Worm (Caenorhabditis elegans) whole organism, young adult: ENCODE data around the gene dars-2.
A peak's percentile ranks its signal among the peaks of the same experiment; 100 is the strongest.

Experiments used
- B0261.1 ChIP-seq: sonication (generic microtip); optimal IDR thresholded peaks from 2 replicates; lab custom pipeline; 2016; ENCODE audit warnings: mild to moderate bottlenecking, missing genetic modification characterization, moderate library complexity, missing compliant biosample characterization
- B0336.3 ChIP-seq: fragments of 200-800 bp; sonication (Bioruptor generic); IDR thresholded peaks from 2 replicates; pipeline ENCODE4 v1.3.6; 2022; ENCODE audit warnings: missing genetic modification characterization, missing compliant biosample characterization
- C17E4.6 ChIP-seq: fragments of 200-800 bp; sonication (Bioruptor generic); IDR thresholded peaks from 2 replicates; pipeline ENCODE4 v1.3.6; 2022; ENCODE audit warnings: missing genetic modification reagents, missing genetic modification characterization, missing compliant biosample characterization
- F37B4.10 ChIP-seq: fragments of 200-800 bp; sonication (Bioruptor generic); IDR thresholded peaks from 2 replicates; pipeline ENCODE4 v1.3.6; 2022; ENCODE audit warnings: missing genetic modification characterization, missing compliant biosample characterization
- F39B2.1 ChIP-seq: fragments of 200-800 bp; sonication (Bioruptor generic); IDR thresholded peaks from 2 replicates; pipeline ENCODE4 v1.3.6; 2022; ENCODE audit warnings: missing genetic modification reagents, missing genetic modification characterization, missing compliant biosample characterization
- F57A8.1 ChIP-seq: fragments of 200-800 bp; sonication (Bioruptor generic); optimal IDR thresholded peaks from 2 replicates; lab custom pipeline; 2018; ENCODE audit warnings: mild to moderate bottlenecking, missing genetic modification characterization, moderate library complexity, missing compliant biosample characterization
- K12H6.12 ChIP-seq: fragments of 200-800 bp; sonication (Bioruptor generic); optimal IDR thresholded peaks from 2 replicates; lab custom pipeline; 2018; ENCODE audit warnings: mild to moderate bottlenecking, missing genetic modification characterization, missing compliant biosample characterization
- Y56A3A.18 ChIP-seq: fragments of 200-800 bp; sonication (Bioruptor generic); IDR thresholded peaks from 2 replicates; pipeline ENCODE4 v1.3.6; 2022; ENCODE audit warnings: missing genetic modification reagents, missing genetic modification characterization, missing compliant biosample characterization
- akir-1 ChIP-seq: fragments of 200-800 bp; sonication (Bioruptor generic); optimal IDR thresholded peaks from 2 replicates; lab custom pipeline; 2018; ENCODE audit warnings: mild to moderate bottlenecking, missing genetic modification characterization, moderate library complexity, missing compliant biosample characterization
- atf-7 ChIP-seq: sonication (generic microtip); optimal IDR thresholded peaks from 2 replicates; lab custom pipeline; 2017; ENCODE audit warnings: mild to moderate bottlenecking, missing genetic modification characterization, missing compliant biosample characterization
- attf-6 ChIP-seq: fragments of 200-800 bp; sonication (Bioruptor generic); IDR thresholded peaks from 2 replicates; pipeline ENCODE4 v1.3.6; 2022; ENCODE audit warnings: missing genetic modification reagents, missing genetic modification characterization, missing compliant biosample characterization
- ccch-3 ChIP-seq: fragments of 200-800 bp; sonication (Bioruptor generic); optimal IDR thresholded peaks from 2 replicates; lab custom pipeline; 2018; ENCODE audit warnings: mild to moderate bottlenecking, missing genetic modification characterization, missing compliant biosample characterization
- cebp-2 ChIP-seq: fragments of 200-800 bp; sonication (Bioruptor generic); IDR thresholded peaks from 2 replicates; pipeline ENCODE4 v1.3.6; 2022; ENCODE audit warnings: missing genetic modification characterization, missing compliant biosample characterization
- ceh-27 ChIP-seq: fragments of 200-800 bp; sonication (Bioruptor generic); optimal IDR thresholded peaks from 2 replicates; lab custom pipeline; 2018; ENCODE audit warnings: mild to moderate bottlenecking, missing genetic modification characterization, moderate library complexity, missing compliant biosample characterization
- chd-7 ChIP-seq: sonication (generic microtip); optimal IDR thresholded peaks from 2 replicates; lab custom pipeline; 2016; ENCODE audit warnings: mild to moderate bottlenecking, missing genetic modification characterization, moderate library complexity, missing compliant biosample characterization
- dpff-1 ChIP-seq: sonication (generic microtip); optimal IDR thresholded peaks from 2 replicates; lab custom pipeline; 2017; ENCODE audit warnings: mild to moderate bottlenecking, missing genetic modification characterization, missing compliant biosample characterization
- efl-1 ChIP-seq: fragments of 150-350 bp; optimal IDR thresholded peaks from 2 replicates; lab custom pipeline; 2014; ENCODE audit warnings: missing biosample characterization, missing genetic modification reagents, missing genetic modification characterization
- egl-18 ChIP-seq: fragments of 200-800 bp; sonication (Bioruptor generic); IDR thresholded peaks from 2 replicates; pipeline ENCODE4 v1.3.6; 2022; ENCODE audit warnings: missing genetic modification reagents, missing genetic modification characterization, missing compliant biosample characterization
- egl-44 ChIP-seq: fragments of 200-800 bp; sonication (Bioruptor generic); IDR thresholded peaks from 2 replicates; pipeline ENCODE4 v1.3.6; 2022; ENCODE audit warnings: missing genetic modification reagents, missing genetic modification characterization, missing compliant biosample characterization
- ekl-4 ChIP-seq: fragments of 200-800 bp; sonication (Bioruptor generic); IDR thresholded peaks from 2 replicates; pipeline ENCODE4 v1.3.6; 2022; ENCODE audit warnings: missing genetic modification reagents, missing genetic modification characterization, missing compliant biosample characterization
- let-607 ChIP-seq, 2 experiments: fragments of 200-800 bp in 1 of 2; sonication (Bioruptor generic) in 1 of 2; sonication (generic microtip) in 1 of 2; optimal IDR thresholded peaks; 2 replicates each; lab custom pipeline; 2016 to 2018; ENCODE audit warnings: mild to moderate bottlenecking in 2 of 2, missing compliant biosample characterization in 2 of 2, missing genetic modification characterization in 2 of 2, moderate library complexity in 2 of 2, missing genotype in 1 of 2
- lin-26 ChIP-seq: fragments of 200-800 bp; sonication (Bioruptor generic); IDR thresholded peaks from 2 replicates; pipeline ENCODE4 v1.3.6; 2022; ENCODE audit warnings: missing genetic modification reagents, missing genetic modification characterization, missing compliant biosample characterization
- lin-40 ChIP-seq: sonication (generic microtip); optimal IDR thresholded peaks from 2 replicates; lab custom pipeline; 2016; ENCODE audit warnings: missing genetic modification characterization, mild to moderate bottlenecking, missing compliant biosample characterization, missing genotype, missing genetic modification reagents
- madf-10 ChIP-seq: sonication (generic microtip); optimal IDR thresholded peaks from 2 replicates; lab custom pipeline; 2016; ENCODE audit warnings: mild to moderate bottlenecking, missing genetic modification characterization, missing compliant biosample characterization
- nhr-80 ChIP-seq: sonication (generic microtip); optimal IDR thresholded peaks from 2 replicates; lab custom pipeline; 2016; ENCODE audit warnings: missing genetic modification characterization, missing compliant biosample characterization
- pbrm-1 ChIP-seq: fragments of 200-800 bp; sonication (Bioruptor generic); IDR thresholded peaks from 2 replicates; pipeline ENCODE4 v1.3.6; 2022; ENCODE audit warnings: missing genetic modification reagents, missing genetic modification characterization, missing compliant biosample characterization
- rpc-1 ChIP-seq, 2 experiments: fragments of 150-350 bp in 1 of 2; sonication (generic microtip) in 1 of 2; optimal IDR thresholded peaks; 2 replicates each; lab custom pipeline; 2014 to 2018; ENCODE audit warnings: missing biosample characterization in 1 of 2, missing genetic modification characterization in 1 of 2, missing genetic modification reagents in 1 of 2, missing genotype in 1 of 2
- sdz-38 ChIP-seq: sonication (generic microtip); optimal IDR thresholded peaks from 2 replicates; lab custom pipeline; 2016; ENCODE audit warnings: missing genotype, missing genetic modification characterization, missing compliant biosample characterization
- sea-2 ChIP-seq: fragments of 200-800 bp; sonication (Bioruptor generic); IDR thresholded peaks from 2 replicates; pipeline ENCODE4 v1.3.6; 2022; ENCODE audit warnings: missing genetic modification characterization, missing compliant biosample characterization
- snpc-4 ChIP-seq, 5 experiments: fragments of 150-350 bp in 1 of 5; sonication (generic microtip) in 4 of 5; optimal IDR thresholded peaks; 2 replicates each; lab custom pipeline; 2014 to 2018; ENCODE audit warnings: missing genetic modification characterization in 5 of 5, missing biosample characterization in 3 of 5, antibody characterized with exemption in 2 of 5, mild to moderate bottlenecking in 2 of 5, missing compliant biosample characterization in 2 of 5, missing genotype in 2 of 5, moderate library complexity in 2 of 5, missing genetic modification reagents in 1 of 5
- tbx-9 ChIP-seq: sonication (generic microtip); optimal IDR thresholded peaks from 2 replicates; lab custom pipeline; 2016; ENCODE audit warnings: borderline replicate concordance, missing genetic modification characterization, inconsistent platforms, missing compliant biosample characterization
- unc-62 ChIP-seq: fragments of 150-350 bp; optimal IDR thresholded peaks from 2 replicates; lab custom pipeline; 2014; ENCODE audit warnings: missing biosample characterization, missing genetic modification reagents, missing genetic modification characterization
- zfh-2 ChIP-seq: fragments of 200-800 bp; sonication (Bioruptor generic); conservative IDR thresholded peaks from 2 replicates; pipeline ENCODE4 v1.3.6; 2022; ENCODE audit warnings: missing genetic modification reagents, missing genetic modification characterization, missing compliant biosample characterization
- ztf-22 ChIP-seq: fragments of 200-800 bp; sonication (Bioruptor generic); optimal IDR thresholded peaks from 2 replicates; lab custom pipeline; 2018; ENCODE audit warnings: mild to moderate bottlenecking, missing genetic modification characterization, moderate library complexity, missing compliant biosample characterization
- ztf-25 ChIP-seq: fragments of 200-800 bp; sonication (Bioruptor generic); IDR thresholded peaks from 2 replicates; pipeline ENCODE4 v1.3.6; 2022; ENCODE audit warnings: missing genetic modification reagents, missing genetic modification characterization, missing compliant biosample characterization
- ztf-26 ChIP-seq: sonication (generic microtip); optimal IDR thresholded peaks from 2 replicates; lab custom pipeline; 2017; ENCODE audit warnings: missing genetic modification characterization, missing compliant biosample characterization
- ztf-3 ChIP-seq: fragments of 200-800 bp; sonication (Bioruptor generic); optimal IDR thresholded peaks from 2 replicates; lab custom pipeline; 2018; ENCODE audit warnings: mild to moderate bottlenecking, missing genetic modification characterization, missing compliant biosample characterization

The dars-2 gene

ce11 chrV:12024273-12024672 lies 24.3 kb upstream of the dars-2 start (continued):
- TF ChIP-seq chd-7 (no peak), nhr-80 (tag; lab: Kevin White, UChicago) (no peak), ztf-25 (0 out of 2 replicates have a peak, but pooled peaks have one; percentile 7), efl-1 (GFP tag; lab: Kevin White, UChicago) (no peak), sdz-38 (no peak), F57A8.1 (no peak), B0261.1 (no peak), let-607 (tag; optimal IDR thresholded peaks at IDR 0.05; lab: Kevin White, UChicago) (no peak), cebp-2 (no peak), lin-26 (GFP tag; lab: Robert Waterston, UW) (no peak), akir-1 (GFP tag; lab: Kevin White, UChicago) (no peak), ekl-4 (GFP tag; lab: Robert Waterston, UW) (no peak), ztf-3 (GFP tag; lab: Kevin White, UChicago) (no peak), tbx-9 (tag; lab: Kevin White, UChicago) (no peak), Y56A3A.18 (no peak), snpc-4 (GFP tag; optimal IDR thresholded peaks at IDR 0.05; lab: Kevin White, UChicago) (no peak), snpc-4 (tag; optimal IDR thresholded peaks at IDR 0.05; lab: Kevin White, UChicago) (peak in 1 of 4 experiments; percentile 7), lin-40 (tag; lab: Kevin White, UChicago) (peak; percentile 23), K12H6.12 (tag; lab: Kevin White, UChicago) (peak; percentile 49), ccch-3 (GFP tag; lab: Kevin White, UChicago) (no peak), madf-10 (tag; lab: Kevin White, UChicago) (peak; percentile 40), unc-62 (GFP tag; lab: Kevin White, UChicago) (no peak), dpff-1 (tag; lab: Kevin White, UChicago) (no peak), attf-6 (GFP tag; lab: Robert Waterston, UW) (no peak), C17E4.6 (GFP tag; lab: Robert Waterston, UW) (no peak), egl-44 (GFP tag; lab: Robert Waterston, UW) (no peak), F37B4.10 (GFP tag; lab: Robert Waterston, UW) (no peak), zfh-2 (GFP tag; lab: Robert Waterston, UW) (peak; percentile 98), B0336.3 (GFP tag; lab: Robert Waterston, UW) (0 out of 2 replicates have a peak, but pooled peaks have one; percentile 42), rpc-1 (optimal IDR thresholded peaks at IDR 0.05; lab: Kevin White, UChicago) (no peak), rpc-1 (tag; optimal IDR thresholded peaks at IDR 0.05; lab: Kevin White, UChicago) (no peak), atf-7 (no peak), ztf-26 (tag; lab: Kevin White, UChicago) (no peak)

DNA sequence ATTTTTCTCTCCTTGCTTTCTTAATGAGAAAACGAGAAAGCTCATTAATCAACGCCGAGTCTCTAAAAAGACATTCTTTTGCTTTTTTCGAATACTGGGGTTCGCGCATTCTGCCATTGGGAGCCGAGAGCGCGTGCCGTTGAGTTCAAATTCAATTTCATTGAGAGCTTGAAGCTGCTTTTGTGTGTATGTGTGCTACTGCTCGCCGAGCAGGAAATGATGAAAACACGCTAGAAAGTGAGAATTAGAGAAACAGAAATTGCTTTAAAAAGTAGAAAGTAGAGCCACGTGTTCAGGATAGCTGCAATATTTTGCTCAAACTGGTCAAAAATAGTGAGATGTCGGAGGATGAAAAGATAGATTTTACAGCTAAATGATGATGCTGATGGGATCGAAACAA lies 22.9 kb upstream of the dars-2 start:
- TF ChIP-seq K12H6.12 (tag; lab: Kevin White, UChicago) (peak; percentile 28), pbrm-1 (GFP tag; lab: Robert Waterston, UW) (no peak), F39B2.1 (GFP tag; lab: Robert Waterston, UW) (no peak), chd-7 (peak; percentile 15), sea-2 (GFP tag; lab: Robert Waterston, UW) (no peak), ceh-27 (GFP tag; lab: Kevin White, UChicago) (no peak), egl-18 (GFP tag; lab: Robert Waterston, UW) (no peak), zfh-2 (GFP tag; lab: Robert Waterston, UW) (peak; percentile 29; the same call in 1 of the 2 replicates), ztf-22 (no peak)
